Worm (Caenorhabditis elegans) whole organism, L4/young adult: Measurements from ENCODE around the gene C46E10.3.

Source experiments
- W03F9.2 ChIP-seq: fragments of 150-350 bp; optimal IDR thresholded peaks from 2 replicates; lab custom pipeline; 2014; ENCODE audit warnings: missing biosample characterization, missing genetic modification characterization
- him-1 ChIP-seq: sonication (generic microtip); optimal IDR thresholded peaks from 2 replicates; lab custom pipeline; 2016; ENCODE audit warnings: missing genotype, missing genetic modification reagents, missing genetic modification characterization, missing compliant biosample characterization

DNA sequence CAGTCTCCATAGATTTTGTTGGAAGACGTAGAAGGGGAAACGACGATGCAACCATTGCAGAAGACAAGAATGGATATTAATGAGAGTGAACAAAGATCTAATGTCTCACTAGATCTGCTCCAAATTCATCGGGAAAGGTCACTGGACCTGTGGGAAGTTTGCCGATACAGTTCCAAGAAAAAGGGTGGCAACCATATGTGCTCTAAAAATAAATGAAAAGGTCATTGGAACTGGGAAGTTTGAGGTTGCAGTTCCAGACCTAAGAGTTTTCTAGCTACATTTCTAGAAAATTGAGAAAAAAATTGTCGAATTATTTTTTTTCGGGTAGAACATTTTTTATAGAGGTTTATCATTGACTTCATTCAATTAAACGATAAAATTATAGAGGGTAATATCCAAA lies 26.3 kb downstream of the C46E10.3 start, which contains the start of gene fbxb-92:
- no peak for TF ChIP-seq W03F9.2 (tag; lab: Kevin White, UChicago)
- TF ChIP-seq him-1 (tag; lab: Kevin White, UChicago) = no peak
